Worm (Caenorhabditis elegans) whole organism, L2 larva: ENCODE data around the gene arrd-26.

Source experiments
- R02D3.7 ChIP-seq: fragments of 150-350 bp; optimal IDR thresholded peaks from 2 replicates; lab custom pipeline; 2014; ENCODE audit warnings: missing biosample characterization, missing genetic modification characterization
- Y55F3AM.14 ChIP-seq: fragments of 200-800 bp; sonication (Bioruptor generic); optimal IDR thresholded peaks from 2 replicates; lab custom pipeline; 2018; ENCODE audit warnings: mild to moderate bottlenecking, missing genetic modification characterization, missing compliant biosample characterization
- blmp-1 ChIP-seq: sonication (generic microtip); optimal IDR thresholded peaks from 2 replicates; lab custom pipeline; 2017; ENCODE audit warnings: missing genetic modification characterization, mild to moderate bottlenecking, missing compliant biosample characterization, antibody characterized with exemption, moderate library complexity; ENCODE audit not compliant: insufficient read depth
- ceh-82 ChIP-seq: fragments of 150-350 bp; optimal IDR thresholded peaks from 2 replicates; lab custom pipeline; 2014; ENCODE audit warnings: missing biosample characterization, missing genetic modification characterization
- lin-39 ChIP-seq: fragments of 150-350 bp; optimal IDR thresholded peaks from 2 replicates; lab custom pipeline; 2014; ENCODE audit warnings: missing biosample characterization, missing genetic modification reagents, missing genetic modification characterization
- lsy-2 ChIP-seq, 2 experiments: fragments of 150-350 bp in 1 of 2; sonication (generic microtip) in 1 of 2; optimal IDR thresholded peaks; 2 replicates each; lab custom pipeline; 2014 to 2017; ENCODE audit warnings: missing biosample characterization in 2 of 2, missing genetic modification characterization in 2 of 2
- nhr-11 ChIP-seq: fragments of 150-350 bp; optimal IDR thresholded peaks from 2 replicates; lab custom pipeline; 2014; ENCODE audit warnings: missing biosample characterization, missing genetic modification characterization
- nhr-12 ChIP-seq: fragments of 150-350 bp; optimal IDR thresholded peaks from 2 replicates; lab custom pipeline; 2014; ENCODE audit warnings: missing biosample characterization, missing genetic modification characterization
- nhr-77 ChIP-seq: fragments of 150-350 bp; optimal IDR thresholded peaks from 2 replicates; lab custom pipeline; 2014; ENCODE audit warnings: missing biosample characterization, missing genetic modification characterization
- sma-9 ChIP-seq, 2 experiments: fragments of 150-350 bp in 1 of 2; sonication (generic microtip) in 1 of 2; optimal IDR thresholded peaks; 2 replicates each; lab custom pipeline; 2014 to 2016; ENCODE audit warnings: missing genetic modification characterization in 2 of 2, mild to moderate bottlenecking in 1 of 2, missing biosample characterization in 1 of 2, missing compliant biosample characterization in 1 of 2, missing genetic modification reagents in 1 of 2, moderate library complexity in 1 of 2
- snpc-4 ChIP-seq: fragments of 150-350 bp; optimal IDR thresholded peaks from 2 replicates; lab custom pipeline; 2014; ENCODE audit warnings: missing biosample characterization, missing genetic modification characterization
- unc-62 ChIP-seq: fragments of 150-350 bp; optimal IDR thresholded peaks from 2 replicates; lab custom pipeline; 2014; ENCODE audit warnings: missing biosample characterization, missing genetic modification reagents, missing genetic modification characterization
- ztf-11 ChIP-seq: sonication (generic microtip); optimal IDR thresholded peaks from 2 replicates; lab custom pipeline; 2017; ENCODE audit warnings: missing biosample characterization, missing genetic modification characterization
- ztf-4 ChIP-seq: fragments of 150-350 bp; optimal IDR thresholded peaks from 2 replicates; lab custom pipeline; 2014; ENCODE audit warnings: missing biosample characterization, missing genetic modification characterization

DNA sequence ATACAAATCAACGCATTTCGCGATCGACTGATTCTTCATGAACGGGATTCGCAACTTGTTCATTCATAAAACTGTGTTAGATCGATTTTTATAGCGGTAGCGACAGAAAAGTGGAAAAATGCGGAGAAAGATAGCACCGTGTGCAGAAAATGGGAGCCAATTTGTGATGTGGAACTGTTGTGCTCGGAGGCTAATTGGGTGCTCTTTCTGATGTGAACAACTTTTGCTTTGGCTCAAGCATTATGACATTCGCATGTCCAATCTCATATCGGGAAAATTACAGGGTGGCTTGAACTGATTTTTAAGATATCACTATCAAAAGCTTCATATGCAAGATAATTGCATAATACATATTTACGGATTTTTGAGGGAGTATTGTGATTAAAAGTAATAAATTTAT is 33.8 kb downstream of the arrd-26 start, which contains the start of gene C23H5.11:
- no peak for TF ChIP-seq unc-62 (GFP tag; lab: Kevin White, UChicago)
- TF ChIP-seq nhr-12 (tag; lab: Kevin White, UChicago), result no peak
- TF ChIP-seq lsy-2 (tag; optimal IDR thresholded peaks at IDR 0.05; lab: Kevin White, UChicago), result no peak
- TF ChIP-seq nhr-11, result no peak
- TF ChIP-seq lin-39 (tag; lab: Kevin White, UChicago), result no peak
- no peak for TF ChIP-seq ztf-4 (tag; lab: Kevin White, UChicago)
- no peak for TF ChIP-seq Y55F3AM.14 (GFP tag; lab: Kevin White, UChicago)
- TF ChIP-seq blmp-1 (tag; lab: Kevin White, UChicago), result no peak
- TF ChIP-seq sma-9 (GFP tag; optimal IDR thresholded peaks at IDR 0.05; lab: Kevin White, UChicago), result no peak
- no peak for TF ChIP-seq sma-9 (tag; optimal IDR thresholded peaks at IDR 0.05; lab: Kevin White, UChicago)
- no peak for TF ChIP-seq R02D3.7
- TF ChIP-seq ceh-82 (tag; lab: Kevin White, UChicago), result no peak
- no peak for TF ChIP-seq snpc-4
- no peak for TF ChIP-seq ztf-11 (tag; lab: Kevin White, UChicago)
- TF ChIP-seq nhr-77 (tag; lab: Kevin White, UChicago), result no peak
